Worm (Caenorhabditis elegans) whole organism, L3 larva: ENCODE data around the gene col-169.

Experiments
- ZK546.5 ChIP-seq: sonication (generic microtip); optimal IDR thresholded peaks from 2 replicates; lab custom pipeline; 2017; ENCODE audit warnings: missing biosample characterization, missing genetic modification characterization
- ama-1 ChIP-seq: fragments of 150-350 bp; optimal IDR thresholded peaks from 2 replicates; lab custom pipeline; 2018
- ceh-16 ChIP-seq: sonication (generic microtip); optimal IDR thresholded peaks from 2 replicates; lab custom pipeline; 2017; ENCODE audit warnings: missing biosample characterization, missing genetic modification characterization
- ceh-82 ChIP-seq: fragments of 150-350 bp; optimal IDR thresholded peaks from 2 replicates; lab custom pipeline; 2014; ENCODE audit warnings: missing biosample characterization, missing genetic modification characterization
- egl-27 ChIP-seq: sonication (generic microtip); optimal IDR thresholded peaks from 4 replicates; lab custom pipeline; 2017; ENCODE audit warnings: missing biosample characterization, missing genetic modification reagents, missing genetic modification characterization
- elt-1 ChIP-seq: fragments of 150-350 bp; optimal IDR thresholded peaks from 2 replicates; lab custom pipeline; 2014; ENCODE audit warnings: missing biosample characterization, missing genetic modification characterization
- fkh-2 ChIP-seq: fragments of 150-350 bp; optimal IDR thresholded peaks from 2 replicates; lab custom pipeline; 2014; ENCODE audit warnings: missing biosample characterization, missing genetic modification reagents, missing genetic modification characterization
- fos-1 ChIP-seq: fragments of 150-350 bp; optimal IDR thresholded peaks from 2 replicates; lab custom pipeline; 2014; ENCODE audit warnings: missing biosample characterization, missing genetic modification characterization
- lin-39 ChIP-seq: fragments of 150-350 bp; optimal IDR thresholded peaks from 2 replicates; lab custom pipeline; 2018; ENCODE audit warnings: missing biosample characterization, missing genetic modification reagents, missing genetic modification characterization
- mml-1 ChIP-seq: fragments of 150-350 bp; sonication (generic microtip); optimal IDR thresholded peaks from 3 replicates; lab custom pipeline; 2014; ENCODE audit warnings: missing biosample characterization, missing genetic modification characterization
- nfya-1 ChIP-seq: sonication (generic microtip); optimal IDR thresholded peaks from 2 replicates; lab custom pipeline; 2017; ENCODE audit warnings: missing genetic modification characterization, mild to moderate bottlenecking, missing compliant biosample characterization, antibody characterized with exemption, moderate library complexity; ENCODE audit not compliant: insufficient read depth
- nhr-12 ChIP-seq: fragments of 150-350 bp; optimal IDR thresholded peaks from 2 replicates; lab custom pipeline; 2014; ENCODE audit warnings: missing biosample characterization, missing genetic modification characterization
- nhr-237 ChIP-seq: fragments of 150-350 bp; optimal IDR thresholded peaks from 2 replicates; lab custom pipeline; 2014; ENCODE audit warnings: missing biosample characterization, missing genetic modification characterization
- unc-39 ChIP-seq: sonication (generic microtip); optimal IDR thresholded peaks from 4 replicates; lab custom pipeline; 2017; ENCODE audit warnings: missing biosample characterization, missing genetic modification characterization

- TF ChIP-seq fkh-2 = no peak
- no peak for TF ChIP-seq elt-1 (tag; lab: Kevin White, UChicago)
- TF ChIP-seq nhr-12 (tag; lab: Kevin White, UChicago) = no peak
- no peak for TF ChIP-seq ceh-16 (tag; lab: Kevin White, UChicago)
- no peak for TF ChIP-seq mml-1 (tag; lab: Kevin White, UChicago)
- no peak for TF ChIP-seq ceh-82 (tag; lab: Kevin White, UChicago)
- no peak for TF ChIP-seq unc-39 (tag; lab: Kevin White, UChicago)
- no peak for TF ChIP-seq ZK546.5
- no peak for TF ChIP-seq fos-1 (tag; lab: Kevin White, UChicago)
- no peak for TF ChIP-seq ama-1 (lab: Kevin White, UChicago)
- TF ChIP-seq nfya-1 (tag; lab: Kevin White, UChicago) = no peak
- no peak for TF ChIP-seq egl-27 (tag; lab: Kevin White, UChicago)
- no peak for TF ChIP-seq nhr-237 (tag; lab: Kevin White, UChicago)
- no peak for TF ChIP-seq lin-39
These were observed 21.1 kb downstream of the col-169 start, which contains the start of gene C03B1.6 for ce11 chrX:6350016-6350415.
